Worm (Caenorhabditis elegans) whole organism, young adult: ENCODE results near the gene arl-3.
A peak's percentile ranks its signal among the peaks of the same experiment; 100 is the strongest.

Source experiments
- B0019.2 ChIP-seq: fragments of 200-800 bp; sonication (Bioruptor generic); conservative IDR thresholded peaks from 2 replicates; pipeline ENCODE4 v1.3.6; 2022; ENCODE audit warnings: missing genetic modification reagents, missing genetic modification characterization, missing compliant biosample characterization
- B0336.3 ChIP-seq: fragments of 200-800 bp; sonication (Bioruptor generic); IDR thresholded peaks from 2 replicates; pipeline ENCODE4 v1.3.6; 2022; ENCODE audit warnings: missing genetic modification characterization, missing compliant biosample characterization
- C06A6.2 ChIP-seq: fragments of 200-800 bp; sonication (Bioruptor generic); conservative IDR thresholded peaks from 2 replicates; pipeline ENCODE4 v1.3.6; 2022; ENCODE audit warnings: missing genetic modification characterization, missing compliant biosample characterization
- C17E4.6 ChIP-seq: fragments of 200-800 bp; sonication (Bioruptor generic); IDR thresholded peaks from 2 replicates; pipeline ENCODE4 v1.3.6; 2022; ENCODE audit warnings: missing genetic modification reagents, missing genetic modification characterization, missing compliant biosample characterization
- D2030.7 ChIP-seq: fragments of 200-800 bp; sonication (Bioruptor generic); IDR thresholded peaks from 2 replicates; pipeline ENCODE4 v1.3.6; 2022; ENCODE audit warnings: missing genetic modification reagents, missing genetic modification characterization, missing compliant biosample characterization
- F10E7.11 ChIP-seq: sonication (generic microtip); optimal IDR thresholded peaks from 2 replicates; lab custom pipeline; 2017; ENCODE audit warnings: mild to moderate bottlenecking, missing genetic modification characterization, moderate library complexity, missing compliant biosample characterization
- F22D6.2 ChIP-seq: sonication (generic microtip); optimal IDR thresholded peaks from 2 replicates; lab custom pipeline; 2016; ENCODE audit warnings: mild to moderate bottlenecking, missing genetic modification characterization, missing compliant biosample characterization
- F39B2.1 ChIP-seq: fragments of 200-800 bp; sonication (Bioruptor generic); IDR thresholded peaks from 2 replicates; pipeline ENCODE4 v1.3.6; 2022; ENCODE audit warnings: missing genetic modification reagents, missing genetic modification characterization, missing compliant biosample characterization
- F57C9.4 ChIP-seq: sonication (generic microtip); optimal IDR thresholded peaks from 2 replicates; lab custom pipeline; 2017; ENCODE audit warnings: mild to moderate bottlenecking, missing genetic modification characterization, missing compliant biosample characterization
- T07F8.4 ChIP-seq: sonication (generic microtip); optimal IDR thresholded peaks from 2 replicates; lab custom pipeline; 2016; ENCODE audit warnings: mild to moderate bottlenecking, missing genetic modification characterization, moderate library complexity, missing compliant biosample characterization
- Y56A3A.18 ChIP-seq: fragments of 200-800 bp; sonication (Bioruptor generic); IDR thresholded peaks from 2 replicates; pipeline ENCODE4 v1.3.6; 2022; ENCODE audit warnings: missing genetic modification reagents, missing genetic modification characterization, missing compliant biosample characterization
- Y95B8A.8 ChIP-seq: fragments of 200-800 bp; sonication (Bioruptor generic); IDR thresholded peaks from 2 replicates; pipeline ENCODE4 v1.3.6; 2022; ENCODE audit warnings: missing genetic modification reagents, missing genetic modification characterization, missing compliant biosample characterization
- aptf-3 ChIP-seq: fragments of 200-800 bp; sonication (Bioruptor generic); IDR thresholded peaks from 2 replicates; pipeline ENCODE4 v1.3.6; 2022; ENCODE audit warnings: missing genetic modification characterization, missing compliant biosample characterization
- bed-2 ChIP-seq: fragments of 200-800 bp; sonication (Bioruptor generic); IDR thresholded peaks from 2 replicates; pipeline ENCODE4 v1.3.6; 2022; ENCODE audit warnings: missing genetic modification reagents, missing genetic modification characterization, missing compliant biosample characterization
- cebp-1 ChIP-seq, 2 experiments: fragments of 200-800 bp in 1 of 2; sonication (Bioruptor generic) in 1 of 2; sonication (generic microtip) in 1 of 2; IDR thresholded peaks in 1 of 2; optimal IDR thresholded peaks in 1 of 2; 2 replicates each; pipeline versions ENCODE4 v1.3.6 to Lab custom; 2017 to 2022; ENCODE audit warnings: missing compliant biosample characterization in 2 of 2, missing genetic modification characterization in 2 of 2, mild to moderate bottlenecking in 1 of 2, missing genetic modification reagents in 1 of 2, moderate library complexity in 1 of 2
- cebp-2 ChIP-seq: fragments of 200-800 bp; sonication (Bioruptor generic); IDR thresholded peaks from 2 replicates; pipeline ENCODE4 v1.3.6; 2022; ENCODE audit warnings: missing genetic modification characterization, missing compliant biosample characterization
- ceh-100 ChIP-seq: fragments of 200-800 bp; sonication (Bioruptor generic); IDR thresholded peaks from 2 replicates; pipeline ENCODE4 v1.3.6; 2022; ENCODE audit warnings: missing genetic modification reagents, missing genetic modification characterization, missing compliant biosample characterization
- ceh-91 ChIP-seq: fragments of 200-800 bp; sonication (Bioruptor generic); IDR thresholded peaks from 2 replicates; pipeline ENCODE4 v1.3.6; 2022; ENCODE audit warnings: missing genetic modification reagents, missing genetic modification characterization, missing compliant biosample characterization
- die-1 ChIP-seq: sonication (generic microtip); optimal IDR thresholded peaks from 2 replicates; lab custom pipeline; 2016; ENCODE audit warnings: missing genotype, mild to moderate bottlenecking, missing genetic modification characterization, missing compliant biosample characterization
- dpff-1 ChIP-seq: sonication (generic microtip); optimal IDR thresholded peaks from 2 replicates; lab custom pipeline; 2017; ENCODE audit warnings: mild to moderate bottlenecking, missing genetic modification characterization, missing compliant biosample characterization
- egl-18 ChIP-seq: fragments of 200-800 bp; sonication (Bioruptor generic); IDR thresholded peaks from 2 replicates; pipeline ENCODE4 v1.3.6; 2022; ENCODE audit warnings: missing genetic modification reagents, missing genetic modification characterization, missing compliant biosample characterization
- egl-44 ChIP-seq: fragments of 200-800 bp; sonication (Bioruptor generic); IDR thresholded peaks from 2 replicates; pipeline ENCODE4 v1.3.6; 2022; ENCODE audit warnings: missing genetic modification reagents, missing genetic modification characterization, missing compliant biosample characterization
- ekl-4 ChIP-seq: fragments of 200-800 bp; sonication (Bioruptor generic); IDR thresholded peaks from 2 replicates; pipeline ENCODE4 v1.3.6; 2022; ENCODE audit warnings: missing genetic modification reagents, missing genetic modification characterization, missing compliant biosample characterization
- fkh-3 ChIP-seq: sonication (generic microtip); optimal IDR thresholded peaks from 2 replicates; lab custom pipeline; 2016; ENCODE audit warnings: mild to moderate bottlenecking, missing genetic modification characterization, missing compliant biosample characterization
- gei-17 ChIP-seq: fragments of 200-800 bp; sonication (Bioruptor generic); optimal IDR thresholded peaks from 2 replicates; lab custom pipeline; 2018; ENCODE audit warnings: mild to moderate bottlenecking, missing genetic modification characterization, missing compliant biosample characterization
- hlh-12 ChIP-seq: sonication (generic microtip); optimal IDR thresholded peaks from 2 replicates; lab custom pipeline; 2016; ENCODE audit warnings: missing genetic modification characterization, missing compliant biosample characterization
- hrde-1 ChIP-seq: sonication (generic microtip); optimal IDR thresholded peaks from 2 replicates; lab custom pipeline; 2016; ENCODE audit warnings: missing genetic modification characterization, mild to moderate bottlenecking, missing compliant biosample characterization, moderate library complexity, missing genotype, missing genetic modification reagents, borderline replicate concordance
- let-526 ChIP-seq: fragments of 200-800 bp; sonication (Bioruptor generic); IDR thresholded peaks from 2 replicates; pipeline ENCODE4 v1.3.6; 2022; ENCODE audit warnings: missing genetic modification reagents, missing genetic modification characterization, missing compliant biosample characterization
- lin-26 ChIP-seq: fragments of 200-800 bp; sonication (Bioruptor generic); IDR thresholded peaks from 2 replicates; pipeline ENCODE4 v1.3.6; 2022; ENCODE audit warnings: missing genetic modification reagents, missing genetic modification characterization, missing compliant biosample characterization
- lir-1 ChIP-seq: fragments of 200-800 bp; sonication (Bioruptor generic); conservative IDR thresholded peaks from 2 replicates; pipeline ENCODE4 v1.3.6; 2022; ENCODE audit warnings: missing genetic modification reagents, missing genetic modification characterization, missing compliant biosample characterization
- lsy-27 ChIP-seq: sonication (generic microtip); optimal IDR thresholded peaks from 2 replicates; lab custom pipeline; 2017; ENCODE audit warnings: missing genetic modification characterization, mild to moderate bottlenecking, missing compliant biosample characterization, antibody characterized with exemption, missing genotype, borderline replicate concordance; ENCODE audit not compliant: insufficient read depth
- madf-8 ChIP-seq: fragments of 200-800 bp; sonication (Bioruptor generic); conservative IDR thresholded peaks from 2 replicates; pipeline ENCODE4 v1.3.6; 2022; ENCODE audit warnings: missing genetic modification reagents, missing genetic modification characterization, missing compliant biosample characterization
- mcd-1 ChIP-seq: fragments of 200-800 bp; sonication (Bioruptor generic); IDR thresholded peaks from 2 replicates; pipeline ENCODE4 v1.3.6; 2022; ENCODE audit warnings: missing genetic modification reagents, missing genetic modification characterization, missing compliant biosample characterization
- mel-28 ChIP-seq: sonication (generic microtip); optimal IDR thresholded peaks from 2 replicates; lab custom pipeline; 2016; ENCODE audit warnings: borderline replicate concordance, mild to moderate bottlenecking, missing genetic modification characterization, missing compliant biosample characterization
- nfya-2 ChIP-seq: fragments of 200-800 bp; sonication (Bioruptor generic); IDR thresholded peaks from 2 replicates; pipeline ENCODE4 v1.3.6; 2022; ENCODE audit warnings: missing genetic modification reagents, missing genetic modification characterization, missing compliant biosample characterization
- nhr-80 ChIP-seq: sonication (generic microtip); optimal IDR thresholded peaks from 2 replicates; lab custom pipeline; 2016; ENCODE audit warnings: missing genetic modification characterization, missing compliant biosample characterization
- pha-4 ChIP-seq: fragments of 150-350 bp; sonication (generic microtip); optimal IDR thresholded peaks from 2 replicates; lab custom pipeline; 2014; ENCODE audit warnings: missing biosample characterization, missing genetic modification reagents, missing genetic modification characterization
- rcor-1 ChIP-seq: fragments of 200-800 bp; sonication (Bioruptor generic); IDR thresholded peaks from 2 replicates; pipeline ENCODE4 v1.3.6; 2022; ENCODE audit warnings: missing genetic modification reagents, missing genetic modification characterization, missing compliant biosample characterization
- rpc-1 ChIP-seq, 2 experiments: fragments of 150-350 bp in 1 of 2; sonication (generic microtip) in 1 of 2; optimal IDR thresholded peaks; 2 replicates each; lab custom pipeline; 2014 to 2018; ENCODE audit warnings: missing biosample characterization in 1 of 2, missing genetic modification characterization in 1 of 2, missing genetic modification reagents in 1 of 2, missing genotype in 1 of 2
- sdz-38 ChIP-seq: sonication (generic microtip); optimal IDR thresholded peaks from 2 replicates; lab custom pipeline; 2016; ENCODE audit warnings: missing genotype, missing genetic modification characterization, missing compliant biosample characterization
- sea-2 ChIP-seq: fragments of 200-800 bp; sonication (Bioruptor generic); IDR thresholded peaks from 2 replicates; pipeline ENCODE4 v1.3.6; 2022; ENCODE audit warnings: missing genetic modification characterization, missing compliant biosample characterization
- tlf-1 ChIP-seq: fragments of 200-800 bp; sonication (Bioruptor generic); optimal IDR thresholded peaks from 2 replicates; lab custom pipeline; 2018; ENCODE audit warnings: mild to moderate bottlenecking, missing genetic modification characterization, missing compliant biosample characterization
- unc-130 ChIP-seq: sonication (generic microtip); optimal IDR thresholded peaks from 2 replicates; lab custom pipeline; 2016; ENCODE audit warnings: missing genetic modification reagents, missing genetic modification characterization, missing compliant biosample characterization
- zim-3 ChIP-seq: sonication (generic microtip); optimal IDR thresholded peaks from 2 replicates; lab custom pipeline; 2017; ENCODE audit warnings: mild to moderate bottlenecking, missing genetic modification characterization, moderate library complexity, missing compliant biosample characterization
- ztf-22 ChIP-seq: fragments of 200-800 bp; sonication (Bioruptor generic); optimal IDR thresholded peaks from 2 replicates; lab custom pipeline; 2018; ENCODE audit warnings: mild to moderate bottlenecking, missing genetic modification characterization, moderate library complexity, missing compliant biosample characterization

Gene arl-3

ce11 chrII:14616402-14616801 lies 10.1 kb downstream of the arl-3 start:
- TF ChIP-seq aptf-3 (GFP tag; lab: Robert Waterston, UW) (no peak), mcd-1 (GFP tag; lab: Robert Waterston, UW) (no peak), ceh-91 (GFP tag; lab: Robert Waterston, UW) (no peak), F10E7.11 (tag; lab: Kevin White, UChicago) (no peak), cebp-2 (no peak), mel-28 (tag; lab: Kevin White, UChicago) (no peak), unc-130 (GFP tag; lab: Kevin White, UChicago) (no peak), F39B2.1 (GFP tag; lab: Robert Waterston, UW) (no peak), Y95B8A.8 (GFP tag; lab: Robert Waterston, UW) (no peak)

- TF ChIP-seq B0019.2, result 0 out of 2 replicates have a peak, but pooled peaks have one; percentile 14
- TF ChIP-seq pha-4 (tag; lab: Kevin White, UChicago), result no peak
- no peak; the same call in 1 of the 2 replicates for TF ChIP-seq madf-8 (GFP tag; lab: Robert Waterston, UW)
- peak; percentile 30 for TF ChIP-seq nhr-80 (tag; lab: Kevin White, UChicago)
- peak; percentile 67 for TF ChIP-seq T07F8.4 (tag; lab: Kevin White, UChicago)
- TF ChIP-seq ceh-91 (GFP tag; lab: Robert Waterston, UW), result no peak
- TF ChIP-seq lir-1 (GFP tag; lab: Robert Waterston, UW), result 0 out of 2 replicates have a peak, but pooled peaks have one; percentile 48
- no peak for TF ChIP-seq sdz-38 (tag; lab: Kevin White, UChicago)
- peak; percentile 55 for TF ChIP-seq mcd-1 (GFP tag; lab: Robert Waterston, UW)
- TF ChIP-seq lin-26 (GFP tag; lab: Robert Waterston, UW), result peak; percentile 96
- no peak for TF ChIP-seq ztf-22 (GFP tag; lab: Kevin White, UChicago)
- peak; percentile 64; the same call in 1 of the 2 replicates for TF ChIP-seq bed-2 (GFP tag; lab: Robert Waterston, UW)
- 0 out of 2 replicates have a peak, but pooled peaks have one; percentile 15 for TF ChIP-seq C17E4.6 (GFP tag; lab: Robert Waterston, UW)
- no peak for TF ChIP-seq ceh-100
- TF ChIP-seq cebp-1 (GFP tag; IDR thresholded peaks at IDR 0.05; lab: Robert Waterston, UW), result no peak
- no peak for TF ChIP-seq cebp-1 (tag; optimal IDR thresholded peaks at IDR 0.05; lab: Kevin White, UChicago)
- no peak for TF ChIP-seq let-526 (GFP tag; lab: Robert Waterston, UW)
- TF ChIP-seq rcor-1 (GFP tag; lab: Robert Waterston, UW), result peak; percentile 62
- peak; percentile 15 for TF ChIP-seq F57C9.4 (tag; lab: Kevin White, UChicago)
- TF ChIP-seq sea-2, result no peak
- peak; percentile 84 for TF ChIP-seq rpc-1 (optimal IDR thresholded peaks at IDR 0.05; lab: Kevin White, UChicago)
- peak; percentile 91 for TF ChIP-seq rpc-1 (tag; optimal IDR thresholded peaks at IDR 0.05; lab: Kevin White, UChicago)
- no peak for TF ChIP-seq dpff-1
- TF ChIP-seq B0336.3 (GFP tag; lab: Robert Waterston, UW), result 0 out of 2 replicates have a peak, but pooled peaks have one; percentile 44
- 0 out of 2 replicates have a peak, but pooled peaks have one; percentile 41 for TF ChIP-seq Y56A3A.18 (GFP tag; lab: Robert Waterston, UW)
- TF ChIP-seq zim-3 (tag; lab: Kevin White, UChicago), result peak; percentile 69
- no peak for TF ChIP-seq gei-17
- TF ChIP-seq mel-28 (tag; lab: Kevin White, UChicago), result no peak
- TF ChIP-seq ekl-4 (GFP tag; lab: Robert Waterston, UW), result peak; percentile 69; the same call in 1 of the 2 replicates
- TF ChIP-seq D2030.7 (GFP tag; lab: Robert Waterston, UW), result peak; percentile 70
- no peak for TF ChIP-seq F22D6.2 (tag; lab: Kevin White, UChicago)
- TF ChIP-seq aptf-3 (GFP tag; lab: Robert Waterston, UW), result peak; percentile 66; the same call in 1 of the 2 replicates
- peak; percentile 66; the same call in 1 of the 2 replicates for TF ChIP-seq egl-44
- peak; percentile 4 for TF ChIP-seq fkh-3
- peak; percentile 3 for TF ChIP-seq lsy-27 (tag; lab: Kevin White, UChicago)
- 0 out of 2 replicates have a peak, but pooled peaks have one; percentile 20 for TF ChIP-seq egl-18 (GFP tag; lab: Robert Waterston, UW)
- TF ChIP-seq hlh-12 (tag; lab: Kevin White, UChicago), result peak; percentile 73
- no peak for TF ChIP-seq C06A6.2 (GFP tag; lab: Robert Waterston, UW)
- peak; percentile 40 for TF ChIP-seq hrde-1 (tag; lab: Kevin White, UChicago)
- TF ChIP-seq tlf-1, result peak; percentile 21
- TF ChIP-seq die-1 (tag; lab: Kevin White, UChicago), result peak; percentile 94
- TF ChIP-seq nfya-2 (GFP tag; lab: Robert Waterston, UW), result no peak
Observed at ce11 chrII:14616927-14617326, 10.7 kb downstream of the arl-3 start.
